Fruit fly (Drosophila melanogaster) whole organism, adult: ENCODE data around the gene Hmbs.

ENCODE experiments used
- CG11617 ChIP-seq: fragments of 200-800 bp; sonication (Bioruptor generic); optimal IDR thresholded peaks from 2 replicates; lab custom pipeline; 2017; ENCODE audit warnings: mild to moderate bottlenecking, missing biosample characterization, missing genetic modification reagents, missing genetic modification characterization
- CG12768 ChIP-seq: fragments of 200-800 bp; sonication (Bioruptor generic); optimal IDR thresholded peaks from 2 replicates; lab custom pipeline; 2017; ENCODE audit warnings: missing biosample characterization, missing genetic modification characterization, mild to moderate bottlenecking, moderate library complexity, missing genetic modification reagents
- CG14711 ChIP-seq: fragments of 200-800 bp; sonication (Bioruptor generic); optimal IDR thresholded peaks from 2 replicates; lab custom pipeline; 2018; ENCODE audit warnings: missing biosample characterization, mild to moderate bottlenecking, missing genetic modification characterization, moderate library complexity
- CG1620 ChIP-seq: fragments of 200-800 bp; sonication (Bioruptor generic); optimal IDR thresholded peaks from 2 replicates; lab custom pipeline; 2016; ENCODE audit warnings: missing biosample characterization, missing genetic modification characterization
- CG33017 ChIP-seq: fragments of 200-800 bp; sonication (Bioruptor generic); optimal IDR thresholded peaks from 2 replicates; lab custom pipeline; 2018; ENCODE audit warnings: missing biosample characterization, mild to moderate bottlenecking, missing genetic modification characterization, moderate library complexity
- CG5204 ChIP-seq: fragments of 200-800 bp; sonication (Bioruptor generic); optimal IDR thresholded peaks from 2 replicates; lab custom pipeline; 2016; ENCODE audit warnings: missing biosample characterization, missing genetic modification characterization
- CG7045 ChIP-seq: fragments of 200-800 bp; sonication (Bioruptor generic); optimal IDR thresholded peaks from 2 replicates; lab custom pipeline; 2017; ENCODE audit warnings: missing biosample characterization, mild to moderate bottlenecking, missing genetic modification characterization
- CG7101 ChIP-seq: fragments of 200-800 bp; sonication (Bioruptor generic); optimal IDR thresholded peaks from 2 replicates; lab custom pipeline; 2018; ENCODE audit warnings: missing biosample characterization, mild to moderate bottlenecking, missing genetic modification characterization, moderate library complexity
- Clk ChIP-seq: fragments of 200-800 bp; sonication (Bioruptor generic); optimal IDR thresholded peaks from 2 replicates; lab custom pipeline; 2017; ENCODE audit warnings: missing biosample characterization, missing genetic modification characterization
- Crg-1 ChIP-seq: fragments of 200-800 bp; sonication (Bioruptor generic); optimal IDR thresholded peaks from 2 replicates; lab custom pipeline; 2016; ENCODE audit warnings: missing biosample characterization, missing genetic modification characterization
- Hr96 ChIP-seq: fragments of 200-800 bp; sonication (Bioruptor generic); optimal IDR thresholded peaks from 2 replicates; lab custom pipeline; 2016; ENCODE audit warnings: missing biosample characterization, missing genetic modification characterization
- Mnt ChIP-seq: fragments of 200-800 bp; sonication (Bioruptor generic); optimal IDR thresholded peaks from 2 replicates; lab custom pipeline; 2016; ENCODE audit warnings: missing biosample characterization, mild to moderate bottlenecking, missing genetic modification characterization
- bab1 ChIP-seq: fragments of 200-800 bp; sonication (Bioruptor generic); optimal IDR thresholded peaks from 3 replicates; lab custom pipeline; 2019; ENCODE audit warnings: missing biosample characterization, mild to moderate bottlenecking, missing genetic modification characterization, moderate library complexity
- cic ChIP-seq: fragments of 200-800 bp; sonication (Bioruptor generic); optimal IDR thresholded peaks from 2 replicates; lab custom pipeline; 2017; ENCODE audit warnings: missing biosample characterization, mild to moderate bottlenecking, missing genetic modification characterization, moderate library complexity
- cnc ChIP-seq, 2 experiments: fragments of >200 bp; optimal IDR thresholded peaks; 2 replicates each; lab custom pipeline; 2017
- kay ChIP-seq: fragments of 200-800 bp; sonication (Bioruptor generic); peaks from one replicate; lab custom pipeline; 2016; ENCODE audit warnings: missing biosample characterization, missing genetic modification characterization, borderline replicate concordance
- ovo ChIP-seq: fragments of 200-800 bp; sonication (Bioruptor generic); optimal IDR thresholded peaks from 2 replicates; lab custom pipeline; 2016; ENCODE audit warnings: missing biosample characterization, missing genetic modification characterization
- pad ChIP-seq: fragments of 200-800 bp; sonication (Bioruptor generic); optimal IDR thresholded peaks from 3 replicates; lab custom pipeline; 2017; ENCODE audit warnings: missing biosample characterization, missing genetic modification characterization, mild to moderate bottlenecking, moderate library complexity, missing genetic modification reagents
- tj ChIP-seq: fragments of 200-800 bp; sonication (Bioruptor generic); optimal IDR thresholded peaks from 3 replicates; lab custom pipeline; 2017; ENCODE audit warnings: missing biosample characterization, mild to moderate bottlenecking, missing genetic modification characterization, moderate library complexity
- toe ChIP-seq: fragments of 200-800 bp; sonication (Bioruptor generic); optimal IDR thresholded peaks from 2 replicates; lab custom pipeline; 2016; ENCODE audit warnings: missing biosample characterization, missing genetic modification characterization

The Hmbs gene

dm6 chr3L:1366879-1367650, 32.4 kb downstream of the Hmbs start:
- TF ChIP-seq Hr96: no peak
- no peak for TF ChIP-seq Clk (GFP tag; lab: Kevin White, UChicago)
- peak; percentile 6 for TF ChIP-seq cic
- TF ChIP-seq CG33017 (tag; lab: Kevin White, UChicago): no peak

DNA sequence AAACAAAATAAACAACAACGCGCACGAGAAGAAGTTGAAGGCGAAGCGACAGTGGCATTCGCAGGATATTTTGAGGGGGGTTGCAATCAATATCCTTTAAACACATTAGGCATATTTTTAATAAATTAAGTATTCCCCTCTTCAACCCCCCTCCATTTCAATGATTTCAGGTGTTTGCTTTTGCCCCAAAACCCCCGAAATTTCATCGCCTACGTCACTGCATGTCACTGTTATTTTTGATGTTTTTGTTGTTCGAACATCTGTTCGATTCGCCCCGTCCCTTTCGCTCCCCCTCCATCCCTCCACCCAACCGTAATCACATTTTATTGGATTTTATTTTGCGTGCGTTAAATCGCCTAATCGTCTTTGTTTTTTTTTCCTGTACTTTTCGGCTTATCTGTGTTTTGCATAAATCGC, 33.5 kb downstream of the Hmbs start:
- TF ChIP-seq CG5204 (GFP tag; lab: Kevin White, UChicago) (no peak), pad (GFP tag; lab: Kevin White, UChicago) (peak; percentile 63)

dm6 chr3L:1370099-1370678, 35.5 kb downstream of the Hmbs start, which contains the start of gene ru:
Gene ru, plus strand, starts transcription at chr3L:1370628.
- TF ChIP-seq CG7101 (tag; lab: Kevin White, UChicago) (no peak), CG7045 (GFP tag; lab: Kevin White, UChicago) (no peak), CG1620 (GFP tag; lab: Kevin White, UChicago) (no peak), CG14711 (no peak), Hr96 (no peak), Mnt (GFP tag; lab: Kevin White, UChicago) (no peak), ovo (GFP tag; lab: Kevin White, UChicago) (no peak), cic (no peak), CG5204 (GFP tag; lab: Kevin White, UChicago) (no peak), Clk (GFP tag; lab: Kevin White, UChicago) (no peak), toe (no peak), CG12768 (GFP tag; lab: Kevin White, UChicago) (no peak)

DNA sequence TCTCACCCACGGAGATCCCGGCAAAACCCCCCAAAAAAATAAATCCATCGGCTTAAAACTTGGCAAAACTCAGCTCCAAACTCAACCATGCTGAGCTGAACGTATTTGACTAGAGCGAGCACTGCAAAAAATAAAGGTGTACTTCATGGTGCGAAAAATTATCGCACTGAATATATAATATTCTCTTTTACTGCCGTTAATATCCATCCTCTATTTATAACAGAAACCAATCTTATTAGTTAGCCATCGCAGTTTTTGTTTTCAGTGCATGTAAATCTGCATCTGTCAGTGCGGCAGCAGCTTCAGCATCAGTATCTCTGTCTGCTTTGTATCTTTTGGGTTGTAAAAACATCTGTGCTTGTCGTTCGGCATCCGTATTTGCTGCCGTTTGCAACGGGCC, 36.2 kb downstream of the Hmbs start:
- TF ChIP-seq CG11617 (GFP tag; lab: Kevin White, UChicago): no peak
- TF ChIP-seq tj (GFP tag; lab: Kevin White, UChicago): no peak
- no peak for TF ChIP-seq kay (GFP tag; lab: Kevin White, UChicago)
- no peak for TF ChIP-seq CG14711
- TF ChIP-seq Clk (GFP tag; lab: Kevin White, UChicago): no peak
- no peak for TF ChIP-seq toe
- no peak for TF ChIP-seq cnc (optimal IDR thresholded peaks at IDR 0.05; lab: Kevin White, UChicago)
- no peak for TF ChIP-seq CG7045 (GFP tag; lab: Kevin White, UChicago)
- TF ChIP-seq Crg-1: no peak

- TF ChIP-seq tj (GFP tag; lab: Kevin White, UChicago) (peak; percentile 40), CG1620 (GFP tag; lab: Kevin White, UChicago) (no peak), cic (no peak), CG33017 (tag; lab: Kevin White, UChicago) (peak; percentile 57), CG11617 (GFP tag; lab: Kevin White, UChicago) (peak; percentile 9), kay (GFP tag; lab: Kevin White, UChicago) (peak; percentile 25), CG5204 (GFP tag; lab: Kevin White, UChicago) (peak; percentile 50), CG7101 (tag; lab: Kevin White, UChicago) (peak; percentile 38), Mnt (GFP tag; lab: Kevin White, UChicago) (no peak), bab1 (GFP tag; lab: Kevin White, UChicago) (peak; percentile 55)
These were observed 39.9 kb downstream of the Hmbs start for dm6 chr3L:1374438-1375133.

- TF ChIP-seq kay (GFP tag; lab: Kevin White, UChicago) (no peak), toe (no peak), CG14711 (no peak), CG5204 (GFP tag; lab: Kevin White, UChicago) (no peak), ovo (GFP tag; lab: Kevin White, UChicago) (no peak), CG7101 (tag; lab: Kevin White, UChicago) (no peak), bab1 (GFP tag; lab: Kevin White, UChicago) (no peak), Mnt (GFP tag; lab: Kevin White, UChicago) (no peak), CG33017 (tag; lab: Kevin White, UChicago) (no peak), pad (GFP tag; lab: Kevin White, UChicago) (no peak), cnc (optimal IDR thresholded peaks at IDR 0.05; lab: Kevin White, UChicago) (no peak), CG1620 (GFP tag; lab: Kevin White, UChicago) (no peak), tj (GFP tag; lab: Kevin White, UChicago) (no peak), Hr96 (no peak), CG11617 (GFP tag; lab: Kevin White, UChicago) (no peak), cic (no peak), Clk (GFP tag; lab: Kevin White, UChicago) (no peak), Crg-1 (no peak)
These were observed 41.5 kb downstream of the Hmbs start for dm6 chr3L:1376014-1376745.
